Fruit fly (Drosophila melanogaster) whole organism: Measurements from ENCODE around the gene PGRP-LA.

ENCODE experiments used
- CG8478 ChIP-seq: fragments of >200 bp; optimal IDR thresholded peaks from 2 replicates; lab custom pipeline; 2018; ENCODE audit warnings: inconsistent platforms
- Dll ChIP-seq: fragments of >200 bp; optimal IDR thresholded peaks from 2 replicates; lab custom pipeline; 2017
- EcR ChIP-seq, 2 experiments: fragments of >200 bp; optimal IDR thresholded peaks; 2 replicates each; lab custom pipeline; 2017; ENCODE audit warnings: missing biosample characterization in 2 of 2, missing genetic modification characterization in 2 of 2, missing genetic modification reagents in 2 of 2
- pan ChIP-seq: fragments of >200 bp; optimal IDR thresholded peaks from 2 replicates; lab custom pipeline; 2017
- psq ChIP-seq: fragments of >200 bp; optimal IDR thresholded peaks from 2 replicates; lab custom pipeline; 2017
- usp ChIP-seq: fragments of >200 bp; optimal IDR thresholded peaks from 2 replicates; lab custom pipeline; 2017; ENCODE audit warnings: missing biosample characterization, missing genetic modification characterization, mixed read lengths

The PGRP-LA gene

DNA sequence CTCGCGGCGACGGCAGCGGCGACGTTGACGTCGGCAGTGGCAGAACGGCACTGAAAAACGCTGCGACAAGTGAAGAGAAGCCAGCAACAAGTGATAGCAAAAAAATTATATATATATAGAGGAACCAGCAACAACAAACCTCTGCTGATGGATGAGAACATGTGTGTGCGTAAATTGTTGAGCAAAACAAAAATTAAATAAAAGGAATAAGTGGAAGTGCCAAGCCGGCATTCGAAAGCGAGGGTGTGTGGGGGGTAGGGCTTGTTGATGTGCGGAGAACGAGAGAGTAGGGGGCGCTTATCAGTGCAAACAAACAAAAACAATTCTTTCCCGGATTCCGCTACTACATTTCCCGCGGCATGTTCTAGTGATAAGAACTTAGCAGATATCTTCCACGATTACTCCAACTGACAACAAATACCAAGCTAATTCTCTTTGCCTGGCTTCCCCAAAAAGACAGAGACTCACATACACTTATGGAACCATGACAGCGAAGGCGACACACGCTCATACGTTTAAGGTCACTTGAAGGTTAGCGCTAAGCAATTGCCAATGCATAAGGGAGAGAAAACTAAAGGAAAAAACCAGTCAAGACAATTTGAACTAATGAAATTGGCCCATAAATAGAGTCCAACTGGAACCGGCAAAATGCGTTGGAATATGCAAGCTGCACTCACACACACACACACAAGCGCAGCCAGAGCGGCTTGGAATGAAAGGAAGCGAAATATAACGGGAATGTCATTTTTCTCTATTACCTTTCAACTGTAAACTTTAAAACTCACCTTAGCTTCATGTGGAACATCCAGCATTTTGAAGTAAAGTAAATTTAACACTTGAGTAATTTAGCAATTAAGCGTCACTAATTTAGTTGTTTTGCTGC, 23.9 kb downstream of the PGRP-LA start:
- TF ChIP-seq usp (no peak), EcR (GFP tag; optimal IDR thresholded peaks at IDR 0.05; lab: Kevin White, UChicago) (no peak), pan (lab: Kevin White, UChicago) (no peak), psq (no peak), CG8478 (lab: Kevin White, UChicago) (no peak), Dll (lab: Kevin White, UChicago) (no peak)

- TF ChIP-seq EcR (GFP tag; optimal IDR thresholded peaks at IDR 0.05; lab: Kevin White, UChicago), result no peak
- no peak for TF ChIP-seq psq
Observed at dm6 chr3L:9358713-9359040, 24.5 kb downstream of the PGRP-LA start, which contains the start of the genes UGP and Svip. TSS of gene UGP (minus strand) at chr3L:9358935. TSS of gene Svip (plus strand) at chr3L:9358999.

- TF ChIP-seq usp (no peak), Dll (lab: Kevin White, UChicago) (no peak), pan (lab: Kevin White, UChicago) (no peak), psq (no peak), EcR (GFP tag; optimal IDR thresholded peaks at IDR 0.05; lab: Kevin White, UChicago) (no peak), CG8478 (lab: Kevin White, UChicago) (no peak)
Observed at dm6 chr3L:9360217-9360692, 26.1 kb downstream of the PGRP-LA start, which contains the start of gene Pdxk. TSS of gene Pdxk (plus strand) at chr3L:9360316.

dm6 chr3L:9361894-9362293, 27.8 kb downstream of the PGRP-LA start, which contains the start of gene CG34456:
TSS of gene CG34456 (plus strand) at chr3L:9362108.
- TF ChIP-seq usp (no peak), CG8478 (lab: Kevin White, UChicago) (no peak), pan (lab: Kevin White, UChicago) (no peak), EcR (GFP tag; optimal IDR thresholded peaks at IDR 0.05; lab: Kevin White, UChicago) (no peak), Dll (lab: Kevin White, UChicago) (no peak), psq (no peak)

dm6 chr3L:9364131-9364530, 30.0 kb downstream of the PGRP-LA start, which contains the start of gene mRRF1:
TSS of gene mRRF1 (plus strand) at chr3L:9364350.
- TF ChIP-seq pan (lab: Kevin White, UChicago), result no peak
- TF ChIP-seq usp, result no peak

DNA sequence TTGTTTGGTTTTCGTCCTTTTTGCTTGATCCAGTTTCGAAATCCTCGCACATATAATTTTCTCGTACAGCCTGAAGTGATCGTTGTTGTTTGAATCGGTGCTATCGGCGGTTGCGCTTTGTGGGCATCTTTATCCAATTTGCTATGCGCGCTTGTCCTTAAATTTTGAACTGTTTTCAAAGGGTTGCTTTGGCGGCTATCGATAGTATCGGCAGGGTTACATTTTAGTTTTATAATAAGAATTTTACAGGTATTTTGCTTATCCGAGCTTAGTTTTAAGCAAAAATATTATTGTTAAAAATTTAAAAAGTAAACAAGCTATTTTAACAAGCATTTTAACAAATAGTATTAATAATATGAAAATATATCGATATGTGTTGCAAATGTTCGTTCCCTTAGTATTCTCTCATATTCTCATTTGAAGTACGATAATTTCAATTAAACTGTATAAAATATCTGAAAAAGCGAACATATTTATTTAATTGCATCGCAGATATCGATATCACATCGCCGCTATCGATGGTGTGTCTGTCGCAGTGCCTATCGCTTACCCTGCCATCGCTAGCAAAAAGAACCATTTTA, 32.8 kb downstream of the PGRP-LA start, which contains the start of the genes Klp67A and CG4452:
Klp67A (minus strand) TSS at position 197 of the 581 bp plus-strand sequence.
CG4452 (plus strand) TSS at position 528 of the 581 bp plus-strand sequence.
- TF ChIP-seq pan (lab: Kevin White, UChicago) (no peak), psq (peak; percentile 62)

DNA sequence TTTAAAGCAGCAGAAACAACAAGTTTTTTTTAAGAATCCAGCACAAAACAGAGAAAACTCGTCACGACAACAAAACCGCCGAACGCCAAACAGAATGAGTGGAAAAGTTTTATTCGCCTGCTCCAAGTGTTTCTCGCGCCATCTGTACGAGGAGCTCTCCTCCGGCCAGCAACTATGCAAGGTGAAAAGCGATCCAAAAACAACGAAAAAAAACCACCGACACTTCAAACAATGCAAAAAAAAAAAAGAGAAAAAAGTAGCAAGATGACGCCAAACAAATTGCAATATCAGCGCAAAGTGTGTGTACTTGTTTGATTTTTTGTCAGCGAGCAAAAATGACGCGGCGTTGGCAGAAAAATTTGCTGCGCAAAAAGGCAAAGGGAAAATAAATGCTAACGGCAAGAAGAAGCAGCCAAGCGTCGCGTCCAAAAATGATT, 33.3 kb downstream of the PGRP-LA start:
- TF ChIP-seq EcR (GFP tag; optimal IDR thresholded peaks at IDR 0.05; lab: Kevin White, UChicago) (no peak), usp (no peak), Dll (lab: Kevin White, UChicago) (no peak), pan (lab: Kevin White, UChicago) (no peak), CG8478 (lab: Kevin White, UChicago) (no peak), psq (no peak)

DNA sequence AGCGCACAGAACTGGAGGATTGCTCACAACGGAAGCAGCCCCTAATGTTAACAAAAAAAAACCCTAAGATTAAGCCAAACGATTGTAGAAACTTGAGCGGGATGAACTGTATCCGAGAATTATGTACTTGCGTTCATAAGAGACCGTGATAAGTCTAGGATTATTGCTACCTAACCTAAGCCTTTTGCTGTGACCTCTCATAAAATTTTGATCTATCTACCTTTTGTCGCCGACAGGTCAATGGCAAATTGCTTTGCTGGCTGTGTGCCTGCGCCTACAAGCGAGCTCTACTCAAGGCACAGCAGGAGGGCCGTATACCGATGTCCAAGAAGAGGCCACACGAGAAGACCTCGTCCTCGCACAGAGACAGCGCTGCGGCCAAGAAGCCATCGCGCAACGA, 34.5 kb downstream of the PGRP-LA start:
- TF ChIP-seq Dll (lab: Kevin White, UChicago), result no peak
- TF ChIP-seq EcR (GFP tag; optimal IDR thresholded peaks at IDR 0.05; lab: Kevin White, UChicago), result no peak

dm6 chr3L:9370907-9371365, 36.8 kb downstream of the PGRP-LA start, which contains the start of gene Fdx1:
TSS of gene Fdx1 (minus strand) at chr3L:9371238.
- TF ChIP-seq psq, result no peak
- no peak for TF ChIP-seq pan (lab: Kevin White, UChicago)
- TF ChIP-seq Dll (lab: Kevin White, UChicago), result no peak
- TF ChIP-seq EcR (GFP tag; optimal IDR thresholded peaks at IDR 0.05; lab: Kevin White, UChicago), result no peak

- TF ChIP-seq usp (no peak), EcR (GFP tag; optimal IDR thresholded peaks at IDR 0.05; lab: Kevin White, UChicago) (peak in 1 of 2 experiments; percentile 72)
Observed at dm6 chr3L:9372278-9372975, 38.3 kb downstream of the PGRP-LA start, which contains the start of the genes Hsp67Bc, CG4456 and Hsp22. TSS of gene Hsp67Bc (minus strand) at chr3L:9372497. TSS of gene CG4456 (plus strand) at chr3L:9372722. TSS of gene Hsp22 (plus strand) at chr3L:9372931.

DNA sequence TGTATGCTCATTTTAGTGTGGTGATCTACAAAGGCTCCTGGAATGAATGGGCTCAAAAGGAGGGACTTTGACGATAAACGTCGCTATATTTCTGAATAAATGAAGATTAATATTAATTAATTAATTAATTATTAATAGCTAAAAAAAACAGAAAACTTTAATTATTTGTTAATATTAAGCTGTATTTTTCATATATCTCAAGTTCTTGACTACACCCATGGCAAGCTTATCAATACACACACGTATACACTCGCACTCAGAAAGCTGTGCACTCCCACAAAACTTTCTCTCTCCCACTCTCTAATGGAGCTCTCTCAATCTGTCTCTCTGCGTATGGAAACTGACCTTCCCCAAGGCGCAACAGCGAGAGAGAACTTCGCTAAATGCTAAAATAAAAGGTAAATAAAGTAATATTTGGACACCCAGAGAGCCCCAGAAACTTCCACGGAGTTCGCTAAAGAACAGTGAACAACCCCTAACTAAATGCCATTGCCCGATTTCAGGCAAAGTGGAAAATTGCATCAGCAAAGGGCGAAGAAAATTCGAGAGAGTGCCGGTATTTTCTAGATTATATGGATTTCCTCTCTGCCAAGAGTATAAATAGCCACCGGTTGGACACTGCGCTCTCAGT, 39.4 kb downstream of the PGRP-LA start:
- TF ChIP-seq pan (lab: Kevin White, UChicago) (no peak), EcR (GFP tag; optimal IDR thresholded peaks at IDR 0.05; lab: Kevin White, UChicago) (peak; percentile 26 to 68)

dm6 chr3L:9375130-9375529, 41.0 kb downstream of the PGRP-LA start, which contains the start of gene CG4461:
TSS of gene CG4461 (plus strand) at chr3L:9375430.
- TF ChIP-seq psq (no peak), usp (no peak), Dll (lab: Kevin White, UChicago) (no peak), EcR (GFP tag; optimal IDR thresholded peaks at IDR 0.05; lab: Kevin White, UChicago) (no peak), CG8478 (lab: Kevin White, UChicago) (no peak), pan (lab: Kevin White, UChicago) (no peak)
